Fruit fly (Drosophila melanogaster) whole organism, wandering third instar larva: ENCODE measurements around the gene CG9951.
A peak's percentile ranks its signal among the peaks of the same experiment; 100 is the strongest.

ENCODE experiments used
- Abd-B ChIP-seq: fragments of >200 bp; optimal IDR thresholded peaks from 2 replicates; lab custom pipeline; 2017; ENCODE audit warnings: missing biosample characterization, missing genetic modification characterization
- CG32264 ChIP-seq: fragments of 200-800 bp; sonication (Bioruptor generic); optimal IDR thresholded peaks from 2 replicates; lab custom pipeline; 2016; ENCODE audit warnings: missing biosample characterization, missing genetic modification characterization
- CG9705 ChIP-seq: fragments of 200-800 bp; sonication (Bioruptor generic); optimal IDR thresholded peaks from 2 replicates; lab custom pipeline; 2018; ENCODE audit warnings: missing biosample characterization, mild to moderate bottlenecking, missing genetic modification characterization
- CrebA ChIP-seq: fragments of 200-800 bp; sonication (Bioruptor generic); optimal IDR thresholded peaks from 2 replicates; lab custom pipeline; 2016; ENCODE audit warnings: missing biosample characterization, mild to moderate bottlenecking, missing genetic modification characterization, borderline replicate concordance
- Dfd ChIP-seq: fragments of >200 bp; optimal IDR thresholded peaks from 2 replicates; lab custom pipeline; 2017; ENCODE audit warnings: missing biosample characterization, missing genetic modification characterization
- Dif ChIP-seq: fragments of 200-275, 200-300 bp; sonication (Bioruptor generic); optimal IDR thresholded peaks from 2 replicates; lab custom pipeline; 2018; ENCODE audit warnings: missing biosample characterization, missing genetic modification characterization; ENCODE audit not compliant: partially characterized antibody
- GATAd ChIP-seq: sonication (Bioruptor generic); optimal IDR thresholded peaks from 2 replicates; lab custom pipeline; 2016; ENCODE audit warnings: missing biosample characterization, missing genetic modification characterization
- HLH106 ChIP-seq: fragments of 200-800 bp; optimal IDR thresholded peaks from 3 replicates; lab custom pipeline; 2019; ENCODE audit warnings: missing biosample characterization, mild to moderate bottlenecking, missing genetic modification characterization, moderate library complexity
- Hnf4 ChIP-seq: fragments of 200-800 bp; sonication (Bioruptor generic); optimal IDR thresholded peaks from 2 replicates; lab custom pipeline; 2016; ENCODE audit warnings: missing biosample characterization, mild to moderate bottlenecking, missing genetic modification characterization
- Hr78 ChIP-seq: fragments of >200 bp; optimal IDR thresholded peaks from 2 replicates; lab custom pipeline; 2017; ENCODE audit warnings: missing biosample characterization, missing genetic modification characterization
- Hr83 ChIP-seq: fragments of 200-300 bp; sonication (Bioruptor generic); optimal IDR thresholded peaks from 2 replicates; lab custom pipeline; 2016; ENCODE audit warnings: missing biosample characterization, mild to moderate bottlenecking, missing genetic modification characterization, moderate library complexity; ENCODE audit not compliant: poor library complexity, severe bottlenecking
- Jra ChIP-seq: sonication (Bioruptor generic); optimal IDR thresholded peaks from 2 replicates; lab custom pipeline; 2016; ENCODE audit warnings: missing biosample characterization, missing genetic modification characterization
- Mio ChIP-seq: sonication (Bioruptor generic); optimal IDR thresholded peaks from 2 replicates; lab custom pipeline; 2016; ENCODE audit warnings: missing biosample characterization, missing genetic modification characterization
- Myc ChIP-seq: fragments of >200 bp; optimal IDR thresholded peaks from 2 replicates; lab custom pipeline; 2017
- N ChIP-seq: fragments of >200 bp; optimal IDR thresholded peaks from 2 replicates; lab custom pipeline; 2018; ENCODE audit warnings: missing biosample characterization, missing external identifiers, missing genetic modification characterization
- OdsH ChIP-seq: fragments of 200-800 bp; sonication (Bioruptor generic); optimal IDR thresholded peaks from 2 replicates; lab custom pipeline; 2016; ENCODE audit warnings: missing biosample characterization, mild to moderate bottlenecking, missing genetic modification characterization
- Rel ChIP-seq, 2 experiments: fragments of 200-800 bp; sonication (Bioruptor generic) in 1 of 2; optimal IDR thresholded peaks; 2 replicates in 1 of 2; 3 replicates in 1 of 2; lab custom pipeline; 2016 to 2019; ENCODE audit warnings: mild to moderate bottlenecking in 2 of 2, missing biosample characterization in 2 of 2, missing genetic modification characterization in 2 of 2, moderate library complexity in 1 of 2
- Sp1 ChIP-seq: fragments of 200-800 bp; sonication (Bioruptor generic); optimal IDR thresholded peaks from 3 replicates; lab custom pipeline; 2019; ENCODE audit warnings: missing biosample characterization, mild to moderate bottlenecking, missing genetic modification characterization, moderate library complexity
- Vsx2 ChIP-seq: fragments of 200-300, 225-300 bp; sonication (Bioruptor generic); optimal IDR thresholded peaks from 2 replicates; lab custom pipeline; 2018; ENCODE audit warnings: missing biosample characterization, missing genetic modification characterization; ENCODE audit not compliant: partially characterized antibody
- br ChIP-seq: fragments of 200-800 bp; sonication (Bioruptor generic); optimal IDR thresholded peaks from 2 replicates; lab custom pipeline; 2016; ENCODE audit warnings: missing biosample characterization, missing genetic modification characterization
- brk ChIP-seq: fragments of 200-800 bp; sonication (Bioruptor generic); optimal IDR thresholded peaks from 2 replicates; lab custom pipeline; 2016; ENCODE audit warnings: missing biosample characterization, mild to moderate bottlenecking, missing genetic modification characterization
- dl ChIP-seq, 2 experiments: fragments of 175-275, 200-275 bp in 1 of 2; fragments of 200-275 bp in 1 of 2; sonication (Bioruptor generic); optimal IDR thresholded peaks; lab custom pipeline; 2018; ENCODE audit warnings: mild to moderate bottlenecking in 2 of 2, missing biosample characterization in 2 of 2, missing genetic modification characterization in 2 of 2, moderate library complexity in 2 of 2; ENCODE audit not compliant: partially characterized antibody in 2 of 2, insufficient read depth in 1 of 2
- dmrt93B ChIP-seq: fragments of 200-800 bp; sonication (Bioruptor generic); optimal IDR thresholded peaks from 2 replicates; lab custom pipeline; 2018; ENCODE audit warnings: missing biosample characterization, mild to moderate bottlenecking, missing genetic modification characterization
- dsf ChIP-seq: sonication (Bioruptor generic); optimal IDR thresholded peaks from 2 replicates; lab custom pipeline; 2016; ENCODE audit warnings: missing biosample characterization, missing genetic modification characterization, borderline replicate concordance
- ey ChIP-seq: fragments of 200-800 bp; sonication (Bioruptor generic); optimal IDR thresholded peaks from 2 replicates; lab custom pipeline; 2016; ENCODE audit warnings: missing biosample characterization, missing genetic modification characterization
- foxo ChIP-seq, 2 experiments: fragments of 200-800 bp; sonication (Bioruptor generic); optimal IDR thresholded peaks; 2 replicates in 1 of 2; 3 replicates in 1 of 2; lab custom pipeline; 2016 to 2017; ENCODE audit warnings: missing biosample characterization in 2 of 2, missing genetic modification characterization in 2 of 2
- fru ChIP-seq: fragments of 200-800 bp; sonication (Bioruptor generic); optimal IDR thresholded peaks from 3 replicates; lab custom pipeline; 2016; ENCODE audit warnings: missing biosample characterization, mild to moderate bottlenecking, missing genetic modification characterization
- h ChIP-seq: fragments of 200-800 bp; sonication (Bioruptor generic); optimal IDR thresholded peaks from 3 replicates; lab custom pipeline; 2016; ENCODE audit warnings: missing biosample characterization, mild to moderate bottlenecking, missing genetic modification characterization
- jim ChIP-seq: fragments of 175-275, 200-325 bp; sonication (Bioruptor generic); optimal IDR thresholded peaks from 2 replicates; lab custom pipeline; 2016; ENCODE audit warnings: missing biosample characterization, mild to moderate bottlenecking, missing genetic modification characterization
- lola ChIP-seq: fragments of >200 bp; optimal IDR thresholded peaks from 2 replicates; lab custom pipeline; 2017; ENCODE audit warnings: missing biosample characterization, missing genetic modification characterization
- pan ChIP-seq: fragments of >200 bp; optimal IDR thresholded peaks from 2 replicates; lab custom pipeline; 2017
- psq ChIP-seq: fragments of 200-800 bp; sonication (Bioruptor generic); optimal IDR thresholded peaks from 3 replicates; lab custom pipeline; 2017; ENCODE audit warnings: missing biosample characterization, mild to moderate bottlenecking, missing genetic modification characterization, moderate library complexity
- rgr ChIP-seq: fragments of 200-800 bp; sonication (Bioruptor generic); optimal IDR thresholded peaks from 3 replicates; lab custom pipeline; 2016; ENCODE audit warnings: missing biosample characterization, mild to moderate bottlenecking, missing genetic modification characterization
- sage ChIP-seq: fragments of 200-800 bp; sonication (Bioruptor generic); optimal IDR thresholded peaks from 2 replicates; lab custom pipeline; 2016; ENCODE audit warnings: missing biosample characterization, mild to moderate bottlenecking, missing genetic modification characterization
- sv ChIP-seq: fragments of 200-800 bp; sonication (Bioruptor generic); optimal IDR thresholded peaks from 3 replicates; lab custom pipeline; 2016; ENCODE audit warnings: missing biosample characterization, missing genetic modification characterization
- tai ChIP-seq: sonication (Bioruptor generic); optimal IDR thresholded peaks from 2 replicates; lab custom pipeline; 2016; ENCODE audit warnings: missing biosample characterization, missing genetic modification characterization
- usp ChIP-seq: fragments of >200 bp; optimal IDR thresholded peaks from 2 replicates; lab custom pipeline; 2017; ENCODE audit warnings: missing biosample characterization, missing genetic modification characterization
- woc ChIP-seq: sonication (Bioruptor generic); optimal IDR thresholded peaks from 2 replicates; lab custom pipeline; 2016; ENCODE audit warnings: missing biosample characterization, mild to moderate bottlenecking, missing genetic modification characterization

CG9951 gene

DNA sequence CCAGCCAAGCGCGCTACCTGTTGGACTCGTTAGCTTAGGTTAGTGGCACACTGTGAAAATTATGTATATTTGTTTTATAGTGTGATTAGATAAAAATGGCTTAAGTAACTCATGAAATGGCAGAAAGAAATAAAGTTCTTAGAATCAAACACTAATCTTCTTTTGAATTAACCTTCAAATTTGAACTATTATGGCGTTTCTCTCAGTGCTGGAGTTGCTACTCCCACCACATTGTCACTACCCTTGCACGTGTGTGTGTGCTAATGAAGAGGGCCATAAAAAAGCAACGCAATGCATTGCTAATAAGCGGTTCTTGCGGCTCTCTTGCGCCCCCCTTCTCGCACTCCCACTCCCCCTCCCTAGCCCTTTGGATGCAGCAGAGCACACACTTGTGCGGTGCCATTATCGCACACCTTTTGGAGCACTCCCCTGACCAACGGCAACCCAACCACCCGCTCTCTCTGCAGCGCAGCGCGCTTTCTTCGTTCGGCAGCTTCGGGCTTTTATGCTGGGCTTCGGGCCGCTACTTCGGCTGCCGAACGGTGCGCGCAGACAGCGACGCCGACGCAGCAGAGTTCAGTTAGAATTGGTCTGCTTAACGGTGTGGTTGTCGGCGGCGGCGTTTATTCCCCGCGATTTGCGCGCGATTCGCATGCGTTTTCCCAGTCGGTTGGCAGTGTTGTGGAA lies 27.8 kb downstream of the CG9951 start:
- peak; percentile 37 for TF ChIP-seq dmrt93B
- no peak for TF ChIP-seq Hr78
- TF ChIP-seq Mio (GFP tag; lab: Kevin White, UChicago): no peak
- peak; percentile 49 for TF ChIP-seq Myc
- TF ChIP-seq dsf (GFP tag; lab: Kevin White, UChicago): no peak
- TF ChIP-seq lola (GFP tag; lab: Kevin White, UChicago): no peak
- TF ChIP-seq woc (GFP tag; lab: Kevin White, UChicago): peak; percentile 67
- TF ChIP-seq Hr83 (GFP tag; lab: Kevin White, UChicago): peak; percentile 9
- peak; percentile 76 for TF ChIP-seq Sp1 (GFP tag; lab: Kevin White, UChicago)
- no peak for TF ChIP-seq CrebA (GFP tag; lab: Kevin White, UChicago)
- TF ChIP-seq N (GFP tag; lab: Kevin White, UChicago): no peak
- TF ChIP-seq CG32264 (GFP tag; lab: Kevin White, UChicago): no peak
- peak; percentile 68 for TF ChIP-seq sv (GFP tag; lab: Kevin White, UChicago)
- TF ChIP-seq pan (lab: Kevin White, UChicago): no peak
- TF ChIP-seq HLH106: peak; percentile 70
- no peak for TF ChIP-seq Dfd
- peak; percentile 73 for TF ChIP-seq Dif
- peak; percentile 71 for TF ChIP-seq Hnf4
- peak; percentile 64 for TF ChIP-seq psq
- peak; percentile 53 for TF ChIP-seq br (GFP tag; lab: Kevin White, UChicago)
- no peak for TF ChIP-seq GATAd (GFP tag; lab: Kevin White, UChicago)
- TF ChIP-seq fru: peak; percentile 79
- TF ChIP-seq sage (GFP tag; lab: Kevin White, UChicago): peak; percentile 7
- peak in 1 of 2 experiments; percentile 24 for TF ChIP-seq dl (GFP tag; optimal IDR thresholded peaks at IDR 0.05; lab: Kevin White, UChicago; ENCODE audit: insufficient read depth in 1 of 2, partially characterized antibody in 2 of 2)
- peak; percentile 74 for TF ChIP-seq ey (GFP tag; lab: Kevin White, UChicago)
- TF ChIP-seq h: peak; percentile 81
- no peak for TF ChIP-seq tai (GFP tag; lab: Kevin White, UChicago)
- peak; percentile 70 for TF ChIP-seq OdsH (GFP tag; lab: Kevin White, UChicago)
- no peak for TF ChIP-seq Abd-B (GFP tag; lab: Kevin White, UChicago)
- TF ChIP-seq CG9705 (GFP tag; lab: Kevin White, UChicago): no peak
- TF ChIP-seq rgr: peak; percentile 81
- TF ChIP-seq Vsx2 (GFP tag; lab: Kevin White, UChicago): peak; percentile 62
- no peak for TF ChIP-seq brk
- TF ChIP-seq jim (GFP tag; lab: Kevin White, UChicago): no peak
- no peak for TF ChIP-seq usp (GFP tag; lab: Kevin White, UChicago)
- TF ChIP-seq Jra: no peak
- peak in 1 of 2 experiments; percentile 85 for TF ChIP-seq foxo (GFP tag; optimal IDR thresholded peaks at IDR 0.05; lab: Kevin White, UChicago)
- no peak for TF ChIP-seq Rel (GFP tag; optimal IDR thresholded peaks at IDR 0.05; lab: Kevin White, UChicago)
- TF ChIP-seq Rel (tag; optimal IDR thresholded peaks at IDR 0.05; lab: Kevin White, UChicago): peak; percentile 24

dm6 chr3L:16891914-16892313 lies 28.9 kb downstream of the CG9951 start:
- no peak for TF ChIP-seq Dif
- TF ChIP-seq Jra: no peak
- no peak for TF ChIP-seq usp (GFP tag; lab: Kevin White, UChicago)
- TF ChIP-seq N (GFP tag; lab: Kevin White, UChicago): no peak
- TF ChIP-seq Sp1 (GFP tag; lab: Kevin White, UChicago): no peak
- no peak for TF ChIP-seq lola (GFP tag; lab: Kevin White, UChicago)
- no peak for TF ChIP-seq dmrt93B
- no peak for TF ChIP-seq dl (GFP tag; optimal IDR thresholded peaks at IDR 0.05; lab: Kevin White, UChicago; ENCODE audit: insufficient read depth in 1 of 2, partially characterized antibody in 2 of 2)
- no peak for TF ChIP-seq fru
